Fruit fly (Drosophila melanogaster): ENCODE results near the gene CG4553.
A peak's percentile ranks its signal among the peaks of the same experiment; 100 is the strongest.

The CG4553 gene

DNA sequence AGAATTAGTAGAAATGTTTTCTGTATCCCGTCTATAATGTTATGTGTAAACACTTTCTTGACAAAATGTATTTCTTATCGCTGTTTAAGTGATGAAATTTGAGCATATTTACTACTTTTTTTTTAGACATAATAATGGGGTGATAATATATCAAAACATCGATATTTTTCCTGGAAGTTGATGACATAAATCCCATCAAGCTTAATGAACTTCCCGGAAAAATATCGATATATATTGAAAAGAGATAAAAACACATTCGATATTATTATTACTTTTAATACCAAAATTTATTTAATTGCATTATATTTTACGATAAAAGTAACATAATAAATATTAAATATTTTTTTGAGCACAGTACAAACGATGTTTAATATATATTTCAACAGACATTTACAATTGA is 19.0 kb upstream of the CG4553 start (continued):
- TF ChIP-seq CG33557 (GFP tag; optimal IDR thresholded peaks at IDR 0.05), result no peak
- no peak for TF ChIP-seq Hr51 (GFP tag; optimal IDR thresholded peaks at IDR 0.05)
- 0 out of 3 replicates have a peak, but pooled peaks have one; percentile 22 for TF ChIP-seq vnd (GFP tag; IDR thresholded peaks at IDR 0.05; ENCODE audit: partially characterized antibody)
- TF ChIP-seq nerfin-2 (GFP tag; IDR thresholded peaks at IDR 0.05; ENCODE audit: partially characterized antibody), result 0 out of 2 replicates have a peak, but pooled peaks have one; percentile 49
- TF ChIP-seq onecut (GFP tag; IDR thresholded peaks at IDR 0.05), result no peak
- TF ChIP-seq seq (GFP tag; IDR thresholded peaks at IDR 0.05), result no peak
- TF ChIP-seq CG10654 (GFP tag; optimal IDR thresholded peaks at IDR 0.05), result no peak
- no peak for TF ChIP-seq psq (GFP tag; optimal IDR thresholded peaks at IDR 0.05)
- no peak for TF ChIP-seq Blimp-1 (GFP tag; optimal IDR thresholded peaks at IDR 0.05)
- TF ChIP-seq CG13287 (GFP tag; IDR thresholded peaks at IDR 0.05; ENCODE audit: partially characterized antibody), result peak; percentile 74
- no peak for TF ChIP-seq CG11723 (GFP tag; optimal IDR thresholded peaks at IDR 0.05)
- TF ChIP-seq CoRest (tag; optimal IDR thresholded peaks at IDR 0.05), result no peak
- TF ChIP-seq Asciz (GFP tag; optimal IDR thresholded peaks at IDR 0.05), result no peak
- peak; percentile 61; the same call in 1 of the 3 replicates for TF ChIP-seq hb (GFP tag; IDR thresholded peaks at IDR 0.05; ENCODE audit: partially characterized antibody)
- TF ChIP-seq CG14710 (tag; optimal IDR thresholded peaks at IDR 0.05), result no peak
- no peak for TF ChIP-seq fd96Cb (tag; optimal IDR thresholded peaks at IDR 0.05)
- TF ChIP-seq tap (tag; optimal IDR thresholded peaks at IDR 0.05), result no peak
- no peak for TF ChIP-seq CG11695 (GFP tag; IDR thresholded peaks at IDR 0.05)
- no peak for TF ChIP-seq Camta (GFP tag; optimal IDR thresholded peaks at IDR 0.05)
- no peak for TF ChIP-seq odd (GFP tag; optimal IDR thresholded peaks at IDR 0.05)
- TF ChIP-seq Abd-B (GFP tag; optimal IDR thresholded peaks at IDR 0.05), result no peak
- TF ChIP-seq Bdp1 (GFP tag; optimal IDR thresholded peaks at IDR 0.05), result no peak
- TF ChIP-seq CG7928 (GFP tag; optimal IDR thresholded peaks at IDR 0.05), result no peak
- TF ChIP-seq CHES-1-like (GFP tag; optimal IDR thresholded peaks at IDR 0.05), result no peak
- no peak for TF ChIP-seq twi (tag; optimal IDR thresholded peaks at IDR 0.05)
- TF ChIP-seq Scr (GFP tag; IDR thresholded peaks at IDR 0.05; ENCODE audit: partially characterized antibody), result peak; percentile 70
- TF ChIP-seq CG1792 (GFP tag; optimal IDR thresholded peaks at IDR 0.05), result no peak
- TF ChIP-seq Hr78 (GFP tag; optimal IDR thresholded peaks at IDR 0.05), result no peak
- no peak for TF ChIP-seq CG12071 (GFP tag; optimal IDR thresholded peaks at IDR 0.05)
- TF ChIP-seq CG18764 (GFP tag; optimal IDR thresholded peaks at IDR 0.05), result no peak
- no peak for TF ChIP-seq Chrac-16 (GFP tag; optimal IDR thresholded peaks at IDR 0.05)
- TF ChIP-seq CG11093 (GFP tag; IDR thresholded peaks at IDR 0.05), result no peak
- no peak for TF ChIP-seq tio (GFP tag; optimal IDR thresholded peaks at IDR 0.05)
- TF ChIP-seq CG15479 (GFP tag; optimal IDR thresholded peaks at IDR 0.05), result no peak
- no peak for TF ChIP-seq CG1529 (GFP tag; optimal IDR thresholded peaks at IDR 0.05)
- no peak for TF ChIP-seq CG8478 (optimal IDR thresholded peaks at IDR 0.05)
- no peak for TF ChIP-seq vfl (GFP tag; optimal IDR thresholded peaks at IDR 0.05)
- TF ChIP-seq zf30C (GFP tag; optimal IDR thresholded peaks at IDR 0.05), result no peak
- TF ChIP-seq BEAF-32 (GFP tag; optimal IDR thresholded peaks at IDR 0.05), result peak; percentile 37
- TF ChIP-seq dati (GFP tag; IDR thresholded peaks at IDR 0.05), result no peak
- TF ChIP-seq CG16813 (GFP tag; IDR thresholded peaks at IDR 0.05; ENCODE audit: partially characterized antibody), result peak; percentile 55; the same call in 2 of the 3 replicates
- no peak for TF ChIP-seq CG14050 (GFP tag; IDR thresholded peaks at IDR 0.05)
- no peak for TF ChIP-seq Mes4 (GFP tag; optimal IDR thresholded peaks at IDR 0.05)
- TF ChIP-seq Hey (tag; optimal IDR thresholded peaks at IDR 0.05), result no peak
- no peak for TF ChIP-seq CG12155 (GFP tag; optimal IDR thresholded peaks at IDR 0.05)
- TF ChIP-seq ERR (GFP tag; optimal IDR thresholded peaks at IDR 0.05), result no peak
- no peak for TF ChIP-seq CG12104 (GFP tag; optimal IDR thresholded peaks at IDR 0.05)
- no peak for TF ChIP-seq Hr3 (GFP tag; optimal IDR thresholded peaks at IDR 0.05)
- no peak for TF ChIP-seq fd64A (GFP tag; optimal IDR thresholded peaks at IDR 0.05)
- TF ChIP-seq sna (GFP tag; IDR thresholded peaks at IDR 0.05; ENCODE audit: partially characterized antibody), result 0 out of 2 replicates have a peak, but pooled peaks have one; percentile 43

Data from whole organism, embryonic.